Fruit fly (Drosophila melanogaster): Measurements from ENCODE around the gene CG15715.

The CG15715 gene

dm6 chr3L:15794311-15794710, 43.0 kb downstream of the CG15715 start (continued):
- TF ChIP-seq CG14050 (GFP tag; IDR thresholded peaks at IDR 0.05) (0 out of 3 replicates have a peak, but pooled peaks have one; percentile 9), lbe (GFP tag; optimal IDR thresholded peaks at IDR 0.05) (no peak), Ada2b (GFP tag; IDR thresholded peaks at IDR 0.05) (peak; percentile 32; the same call in 1 of the 2 replicates), otp (GFP tag; IDR thresholded peaks at IDR 0.05) (peak; percentile 56; the same call in 1 of the 3 replicates), usp (GFP tag; optimal IDR thresholded peaks at IDR 0.05) (no peak), psq (GFP tag; optimal IDR thresholded peaks at IDR 0.05) (no peak), CG12659 (GFP tag; optimal IDR thresholded peaks at IDR 0.05) (no peak), Camta (GFP tag; optimal IDR thresholded peaks at IDR 0.05) (no peak), Dp (GFP tag; optimal IDR thresholded peaks at IDR 0.05) (no peak), CG11247 (GFP tag; IDR thresholded peaks at IDR 0.05) (no peak), hb (GFP tag; IDR thresholded peaks at IDR 0.05; ENCODE audit: partially characterized antibody) (no peak), bowl (GFP tag; IDR thresholded peaks at IDR 0.05) (no peak), CoRest (tag; optimal IDR thresholded peaks at IDR 0.05) (peak; percentile 31), cato (GFP tag; optimal IDR thresholded peaks at IDR 0.05; ENCODE audit: borderline replicate concordance) (no peak), HLH3B (GFP tag; IDR thresholded peaks at IDR 0.05) (peak; percentile 73), CG10431 (GFP tag; optimal IDR thresholded peaks at IDR 0.05) (no peak), mam (GFP tag; optimal IDR thresholded peaks at IDR 0.05) (no peak), Aef1 (GFP tag; IDR thresholded peaks at IDR 0.05) (no peak), shn (GFP tag; optimal IDR thresholded peaks at IDR 0.05) (no peak), CG1647 (GFP tag; optimal IDR thresholded peaks at IDR 0.05) (peak; percentile 25), Atf-2 (GFP tag; optimal IDR thresholded peaks at IDR 0.05) (peak; percentile 29), ap (GFP tag; IDR thresholded peaks at IDR 0.05) (no peak), Rfx (GFP tag; IDR thresholded peaks at IDR 0.05) (no peak), CG12236 (GFP tag; optimal IDR thresholded peaks at IDR 0.05) (no peak), gcm2 (GFP tag; optimal IDR thresholded peaks at IDR 0.05) (no peak), CG13775 (GFP tag; optimal IDR thresholded peaks at IDR 0.05) (peak; percentile 35), B-H1 (GFP tag; IDR thresholded peaks at IDR 0.05) (no peak), CrebB (tag; optimal IDR thresholded peaks at IDR 0.05) (no peak), Eip74EF (GFP tag; optimal IDR thresholded peaks at IDR 0.05) (no peak), CG9437 (GFP tag; optimal IDR thresholded peaks at IDR 0.05) (no peak), zfh2 (GFP tag; optimal IDR thresholded peaks at IDR 0.05) (no peak), cad (GFP tag; optimal IDR thresholded peaks at IDR 0.05) (no peak), CG13424 (tag; optimal IDR thresholded peaks at IDR 0.05) (peak; percentile 34), Hr39 (optimal IDR thresholded peaks at IDR 0.05) (no peak), CG1832 (GFP tag; optimal IDR thresholded peaks at IDR 0.05) (no peak), CG2129 (GFP tag; IDR thresholded peaks at IDR 0.05; ENCODE audit: partially characterized antibody) (no peak), CG3281 (GFP tag; optimal IDR thresholded peaks at IDR 0.05) (no peak), CG11504 (tag; optimal IDR thresholded peaks at IDR 0.05) (peak; percentile 54), Ptx1 (GFP tag; IDR thresholded peaks at IDR 0.05) (no peak), CG30431 (GFP tag; optimal IDR thresholded peaks at IDR 0.05) (peak; percentile 29), Elba2 (GFP tag; optimal IDR thresholded peaks at IDR 0.05) (peak; percentile 17), C15 (GFP tag; IDR thresholded peaks at IDR 0.05) (no peak), CG2875 (GFP tag; optimal IDR thresholded peaks at IDR 0.05) (no peak), CG7556 (GFP tag; optimal IDR thresholded peaks at IDR 0.05) (peak; percentile 54), CG9215 (GFP tag; IDR thresholded peaks at IDR 0.05) (no peak), CG7271 (tag; optimal IDR thresholded peaks at IDR 0.05) (no peak), CG17385 (GFP tag; optimal IDR thresholded peaks at IDR 0.05) (no peak), sim (GFP tag; IDR thresholded peaks at IDR 0.05) (no peak), CG10979 (tag; optimal IDR thresholded peaks at IDR 0.05) (peak; percentile 53), Hmr (GFP tag; optimal IDR thresholded peaks at IDR 0.05) (peak; percentile 29), CHES-1-like (GFP tag; optimal IDR thresholded peaks at IDR 0.05) (no peak), HLHmδ (GFP tag; optimal IDR thresholded peaks at IDR 0.05) (no peak)

All from whole organism, embryonic.